Fruit fly (Drosophila melanogaster) whole organism, wandering third instar larva: ENCODE results near the gene CG42866.

ENCODE experiments used
- CG32264 ChIP-seq: fragments of 200-800 bp; sonication (Bioruptor generic); optimal IDR thresholded peaks from 2 replicates; lab custom pipeline; 2016; ENCODE audit warnings: missing biosample characterization, missing genetic modification characterization
- CrebA ChIP-seq: fragments of 200-800 bp; sonication (Bioruptor generic); optimal IDR thresholded peaks from 2 replicates; lab custom pipeline; 2016; ENCODE audit warnings: missing biosample characterization, mild to moderate bottlenecking, missing genetic modification characterization, borderline replicate concordance
- GATAd ChIP-seq: sonication (Bioruptor generic); optimal IDR thresholded peaks from 2 replicates; lab custom pipeline; 2016; ENCODE audit warnings: missing biosample characterization, missing genetic modification characterization
- Hr78 ChIP-seq: fragments of >200 bp; optimal IDR thresholded peaks from 2 replicates; lab custom pipeline; 2017; ENCODE audit warnings: missing biosample characterization, missing genetic modification characterization
- Myc ChIP-seq: fragments of >200 bp; optimal IDR thresholded peaks from 2 replicates; lab custom pipeline; 2017
- OdsH ChIP-seq: fragments of 200-800 bp; sonication (Bioruptor generic); optimal IDR thresholded peaks from 2 replicates; lab custom pipeline; 2016; ENCODE audit warnings: missing biosample characterization, mild to moderate bottlenecking, missing genetic modification characterization
- dsf ChIP-seq: sonication (Bioruptor generic); optimal IDR thresholded peaks from 2 replicates; lab custom pipeline; 2016; ENCODE audit warnings: missing biosample characterization, missing genetic modification characterization, borderline replicate concordance
- fru ChIP-seq: fragments of 200-800 bp; sonication (Bioruptor generic); optimal IDR thresholded peaks from 3 replicates; lab custom pipeline; 2016; ENCODE audit warnings: missing biosample characterization, mild to moderate bottlenecking, missing genetic modification characterization
- h ChIP-seq: fragments of 200-800 bp; sonication (Bioruptor generic); optimal IDR thresholded peaks from 3 replicates; lab custom pipeline; 2016; ENCODE audit warnings: missing biosample characterization, mild to moderate bottlenecking, missing genetic modification characterization

dm6 chr2L:19958520-19959161 is 2.8 kb downstream of the CG42866 start, which contains the start of gene COX4:
- TF ChIP-seq Hr78 (no peak), OdsH (GFP tag; lab: Kevin White, UChicago) (no peak), h (GFP tag; lab: Kevin White, UChicago) (no peak), CrebA (GFP tag; lab: Kevin White, UChicago) (no peak), dsf (no peak), fru (GFP tag; lab: Kevin White, UChicago) (no peak), GATAd (no peak), CG32264 (GFP tag; lab: Kevin White, UChicago) (no peak), Myc (no peak)
